Worm (Caenorhabditis elegans) whole organism, midembryonic: ENCODE results near the gene ZK721.4.

ENCODE experiments used
- T22C8.4 ChIP-seq: fragments of 200-800 bp; sonication (Bioruptor generic); IDR thresholded peaks from 2 replicates; pipeline ENCODE4 v1.3.6; 2022; ENCODE audit warnings: missing genetic modification characterization, missing compliant biosample characterization
- cog-1 ChIP-seq: sonication (generic microtip); optimal IDR thresholded peaks from 2 replicates; lab custom pipeline; 2016; ENCODE audit warnings: missing genetic modification characterization, missing compliant biosample characterization
- flt-1 ChIP-seq: fragments of 200-800 bp; sonication (Bioruptor generic); IDR thresholded peaks from 2 replicates; pipeline ENCODE4 v1.3.6; 2022; ENCODE audit warnings: missing genetic modification characterization, missing compliant biosample characterization
- klf-2 ChIP-seq: fragments of 200-800 bp; sonication (Bioruptor generic); conservative IDR thresholded peaks from 2 replicates; pipeline ENCODE4 v1.3.6; 2022; ENCODE audit warnings: missing genetic modification reagents, missing genetic modification characterization, missing compliant biosample characterization
- med-1 ChIP-seq: sonication (generic microtip); optimal IDR thresholded peaks from 2 replicates; lab custom pipeline; 2017; ENCODE audit warnings: missing genetic modification characterization, mild to moderate bottlenecking, missing compliant biosample characterization, antibody characterized with exemption, missing genetic modification reagents; ENCODE audit not compliant: insufficient read depth
- ref-1 ChIP-seq: fragments of 200-800 bp; sonication (Bioruptor generic); conservative IDR thresholded peaks from 2 replicates; pipeline ENCODE4 v1.3.6; 2022; ENCODE audit warnings: missing genetic modification reagents, missing genetic modification characterization, missing compliant biosample characterization
- tab-1 ChIP-seq: fragments of 200-800 bp; sonication (Bioruptor generic); IDR thresholded peaks from 2 replicates; pipeline ENCODE4 v1.3.6; 2022; ENCODE audit warnings: missing genetic modification characterization, missing compliant biosample characterization
- ztf-23 ChIP-seq: fragments of 200-800 bp; sonication (Bioruptor generic); IDR thresholded peaks from 2 replicates; pipeline ENCODE4 v1.3.6; 2022; ENCODE audit warnings: missing genetic modification reagents, missing genetic modification characterization, missing compliant biosample characterization

DNA sequence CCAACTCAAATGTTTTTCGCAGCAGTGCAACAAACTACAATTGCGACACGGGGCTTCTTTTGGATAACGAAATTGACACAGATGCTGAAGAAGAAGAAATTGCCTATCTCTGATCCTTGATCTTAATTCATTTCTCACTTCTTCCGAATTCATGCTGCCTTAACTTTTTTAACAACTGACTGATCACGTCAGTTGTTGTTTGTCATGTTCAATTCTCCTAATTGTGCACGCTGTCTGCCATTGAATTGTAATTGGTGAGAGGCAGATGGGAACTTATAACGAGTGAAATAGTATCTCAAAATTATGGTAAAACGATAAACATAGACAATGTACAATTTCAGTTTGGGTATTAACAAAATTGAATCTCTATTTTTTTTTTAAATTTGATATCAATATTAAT is 8.0 kb downstream of the ZK721.4 start:
- TF ChIP-seq tab-1 (no peak), klf-2 (GFP tag; lab: Robert Waterston, UW) (no peak), ref-1 (no peak), flt-1 (GFP tag; lab: Robert Waterston, UW) (no peak), med-1 (no peak), ztf-23 (no peak), cog-1 (tag; lab: Kevin White, UChicago) (no peak), T22C8.4 (GFP tag; lab: Robert Waterston, UW) (no peak)
